Worm (Caenorhabditis elegans) whole organism, L2 larva: ENCODE data around the gene fkh-7.
A peak's percentile ranks its signal among the peaks of the same experiment; 100 is the strongest.

ENCODE experiments used
- C34F6.9 ChIP-seq: fragments of 150-350 bp; optimal IDR thresholded peaks from 2 replicates; lab custom pipeline; 2014; ENCODE audit warnings: missing biosample characterization, missing genetic modification characterization
- F13H6.1 ChIP-seq: sonication (generic microtip); optimal IDR thresholded peaks from 2 replicates; lab custom pipeline; 2016; ENCODE audit warnings: missing genetic modification characterization, missing compliant biosample characterization
- R02D3.7 ChIP-seq: fragments of 150-350 bp; optimal IDR thresholded peaks from 2 replicates; lab custom pipeline; 2014; ENCODE audit warnings: missing biosample characterization, missing genetic modification characterization
- Y55F3AM.14 ChIP-seq: fragments of 200-800 bp; sonication (Bioruptor generic); optimal IDR thresholded peaks from 2 replicates; lab custom pipeline; 2018; ENCODE audit warnings: mild to moderate bottlenecking, missing genetic modification characterization, missing compliant biosample characterization
- ZK546.5 ChIP-seq: sonication (generic microtip); optimal IDR thresholded peaks from 2 replicates; lab custom pipeline; 2017; ENCODE audit warnings: missing biosample characterization, missing genetic modification characterization
- alr-1 ChIP-seq: fragments of 150-350 bp; optimal IDR thresholded peaks from 2 replicates; lab custom pipeline; 2014; ENCODE audit warnings: missing biosample characterization, missing genetic modification characterization
- aly-2 ChIP-seq: fragments of 150-350 bp; optimal IDR thresholded peaks from 2 replicates; lab custom pipeline; 2014; ENCODE audit warnings: missing biosample characterization, missing genetic modification characterization
- ama-1 ChIP-seq: fragments of 150-350 bp; optimal IDR thresholded peaks from 2 replicates; lab custom pipeline; 2018; ENCODE audit warnings: inconsistent platforms
- blmp-1 ChIP-seq: sonication (generic microtip); optimal IDR thresholded peaks from 2 replicates; lab custom pipeline; 2017; ENCODE audit warnings: missing genetic modification characterization, mild to moderate bottlenecking, missing compliant biosample characterization, antibody characterized with exemption, moderate library complexity; ENCODE audit not compliant: insufficient read depth
- ceh-16 ChIP-seq: fragments of 150-350 bp; optimal IDR thresholded peaks from 2 replicates; lab custom pipeline; 2014; ENCODE audit warnings: missing biosample characterization, missing genetic modification characterization
- ceh-82 ChIP-seq: fragments of 150-350 bp; optimal IDR thresholded peaks from 2 replicates; lab custom pipeline; 2014; ENCODE audit warnings: missing biosample characterization, missing genetic modification characterization
- crh-2 ChIP-seq: sonication (generic microtip); optimal IDR thresholded peaks from 2 replicates; lab custom pipeline; 2017; ENCODE audit warnings: missing biosample characterization, missing genetic modification characterization
- dmd-4 ChIP-seq: sonication (generic microtip); optimal IDR thresholded peaks from 2 replicates; lab custom pipeline; 2017; ENCODE audit warnings: missing biosample characterization, missing genetic modification characterization
- egl-27 ChIP-seq: sonication (generic microtip); optimal IDR thresholded peaks from 3 replicates; lab custom pipeline; 2017; ENCODE audit warnings: missing biosample characterization, missing genetic modification reagents, missing genetic modification characterization
- elt-1 ChIP-seq: fragments of 150-350 bp; optimal IDR thresholded peaks from 2 replicates; lab custom pipeline; 2014; ENCODE audit warnings: missing biosample characterization, missing genetic modification characterization
- elt-3 ChIP-seq: sonication (generic microtip); optimal IDR thresholded peaks from 2 replicates; lab custom pipeline; 2017; ENCODE audit warnings: missing biosample characterization, missing genetic modification characterization
- fos-1 ChIP-seq: fragments of 150-350 bp; optimal IDR thresholded peaks from 2 replicates; lab custom pipeline; 2014; ENCODE audit warnings: missing biosample characterization, missing genetic modification characterization
- gmeb-1 ChIP-seq: fragments of 150-350 bp; optimal IDR thresholded peaks from 2 replicates; lab custom pipeline; 2014; ENCODE audit warnings: missing biosample characterization, missing genetic modification characterization
- lin-11 ChIP-seq: fragments of 150-350 bp; sonication (generic microtip); optimal IDR thresholded peaks from 2 replicates; lab custom pipeline; 2014; ENCODE audit warnings: missing biosample characterization, missing genetic modification characterization, inconsistent platforms, mixed read lengths
- lin-13 ChIP-seq: fragments of 150-350 bp; optimal IDR thresholded peaks from 2 replicates; lab custom pipeline; 2014; ENCODE audit warnings: missing biosample characterization, missing genetic modification reagents, missing genetic modification characterization
- lin-39 ChIP-seq: fragments of 150-350 bp; optimal IDR thresholded peaks from 2 replicates; lab custom pipeline; 2014; ENCODE audit warnings: missing biosample characterization, missing genetic modification reagents, missing genetic modification characterization
- lsy-2 ChIP-seq, 2 experiments: fragments of 150-350 bp in 1 of 2; sonication (generic microtip) in 1 of 2; optimal IDR thresholded peaks; 2 replicates each; lab custom pipeline; 2014 to 2017; ENCODE audit warnings: missing biosample characterization in 2 of 2, missing genetic modification characterization in 2 of 2
- mab-5 ChIP-seq: fragments of 150-350 bp; optimal IDR thresholded peaks from 2 replicates; lab custom pipeline; 2014; ENCODE audit warnings: missing biosample characterization, missing genetic modification characterization
- mbf-1 ChIP-seq: sonication (generic microtip); optimal IDR thresholded peaks from 2 replicates; lab custom pipeline; 2017; ENCODE audit warnings: missing biosample characterization, missing genetic modification characterization
- mdl-1 ChIP-seq, 2 experiments: fragments of 150-350 bp in 1 of 2; sonication (generic microtip) in 1 of 2; optimal IDR thresholded peaks; 2 replicates each; lab custom pipeline; 2017; ENCODE audit warnings: missing biosample characterization in 2 of 2, missing genetic modification characterization in 2 of 2
- nhr-10 ChIP-seq: sonication (generic microtip); optimal IDR thresholded peaks from 2 replicates; lab custom pipeline; 2017; ENCODE audit warnings: missing biosample characterization, missing genetic modification characterization
- nhr-11 ChIP-seq: fragments of 150-350 bp; optimal IDR thresholded peaks from 2 replicates; lab custom pipeline; 2014; ENCODE audit warnings: missing biosample characterization, missing genetic modification characterization
- nhr-12 ChIP-seq: fragments of 150-350 bp; optimal IDR thresholded peaks from 2 replicates; lab custom pipeline; 2014; ENCODE audit warnings: missing biosample characterization, missing genetic modification characterization
- nhr-129 ChIP-seq: fragments of 150-350 bp; optimal IDR thresholded peaks from 2 replicates; lab custom pipeline; 2014; ENCODE audit warnings: missing biosample characterization, missing genetic modification characterization
- nhr-21 ChIP-seq: fragments of 150-350 bp; optimal IDR thresholded peaks from 2 replicates; lab custom pipeline; 2014; ENCODE audit warnings: missing biosample characterization, missing genetic modification characterization
- nhr-23 ChIP-seq: fragments of 150-350 bp; optimal IDR thresholded peaks from 2 replicates; lab custom pipeline; 2014; ENCODE audit warnings: missing biosample characterization, missing genetic modification reagents, missing genetic modification characterization
- nhr-237 ChIP-seq: fragments of 150-350 bp; optimal IDR thresholded peaks from 2 replicates; lab custom pipeline; 2014; ENCODE audit warnings: missing biosample characterization, missing genetic modification characterization
- nhr-25 ChIP-seq: fragments of 150-350 bp; sonication (generic microtip); optimal IDR thresholded peaks from 3 replicates; lab custom pipeline; 2014; ENCODE audit warnings: missing biosample characterization, missing genetic modification characterization
- nhr-6 ChIP-seq: fragments of 150-350 bp; optimal IDR thresholded peaks from 2 replicates; lab custom pipeline; 2014; ENCODE audit warnings: missing biosample characterization, missing genetic modification characterization
- nhr-77 ChIP-seq: fragments of 150-350 bp; optimal IDR thresholded peaks from 2 replicates; lab custom pipeline; 2014; ENCODE audit warnings: missing biosample characterization, missing genetic modification characterization
- peb-1 ChIP-seq: fragments of 150-350 bp; optimal IDR thresholded peaks from 2 replicates; lab custom pipeline; 2014; ENCODE audit warnings: missing biosample characterization, missing genetic modification characterization
- sem-4 ChIP-seq: fragments of 150-350 bp; optimal IDR thresholded peaks from 2 replicates; lab custom pipeline; 2014; ENCODE audit warnings: missing biosample characterization, missing genetic modification reagents, missing genetic modification characterization
- skn-1 ChIP-seq: sonication (generic microtip); optimal IDR thresholded peaks from 2 replicates; lab custom pipeline; 2017; ENCODE audit warnings: missing biosample characterization, missing genetic modification characterization
- sma-3 ChIP-seq: sonication (generic microtip); optimal IDR thresholded peaks from 2 replicates; lab custom pipeline; 2016; ENCODE audit warnings: missing genetic modification reagents, missing genetic modification characterization, missing compliant biosample characterization
- sma-9 ChIP-seq, 2 experiments: fragments of 150-350 bp in 1 of 2; sonication (generic microtip) in 1 of 2; optimal IDR thresholded peaks; 2 replicates each; lab custom pipeline; 2014 to 2016; ENCODE audit warnings: missing genetic modification characterization in 2 of 2, mild to moderate bottlenecking in 1 of 2, missing biosample characterization in 1 of 2, missing compliant biosample characterization in 1 of 2, missing genetic modification reagents in 1 of 2, moderate library complexity in 1 of 2
- snpc-4 ChIP-seq: fragments of 150-350 bp; optimal IDR thresholded peaks from 2 replicates; lab custom pipeline; 2014; ENCODE audit warnings: missing biosample characterization, missing genetic modification characterization
- unc-39 ChIP-seq: fragments of 150-350 bp; optimal IDR thresholded peaks from 2 replicates; lab custom pipeline; 2014; ENCODE audit warnings: missing biosample characterization, missing genetic modification characterization
- unc-55 ChIP-seq: fragments of 150-350 bp; sonication (generic microtip); optimal IDR thresholded peaks from 3 replicates; lab custom pipeline; 2014; ENCODE audit warnings: missing biosample characterization, missing genetic modification reagents, missing genetic modification characterization
- unc-62 ChIP-seq: fragments of 150-350 bp; optimal IDR thresholded peaks from 2 replicates; lab custom pipeline; 2014; ENCODE audit warnings: missing biosample characterization, missing genetic modification reagents, missing genetic modification characterization
- zag-1 ChIP-seq: fragments of 150-350 bp; optimal IDR thresholded peaks from 2 replicates; lab custom pipeline; 2014; ENCODE audit warnings: missing biosample characterization, missing genetic modification characterization
- ztf-1 ChIP-seq: fragments of 200-800 bp; sonication (Bioruptor generic); conservative IDR thresholded peaks from 2 replicates; pipeline ENCODE4 v1.3.6; 2022; ENCODE audit warnings: missing genetic modification characterization, missing compliant biosample characterization
- ztf-11 ChIP-seq: sonication (generic microtip); optimal IDR thresholded peaks from 2 replicates; lab custom pipeline; 2017; ENCODE audit warnings: missing biosample characterization, missing genetic modification characterization
- ztf-4 ChIP-seq: fragments of 150-350 bp; optimal IDR thresholded peaks from 2 replicates; lab custom pipeline; 2014; ENCODE audit warnings: missing biosample characterization, missing genetic modification characterization

Gene fkh-7

DNA sequence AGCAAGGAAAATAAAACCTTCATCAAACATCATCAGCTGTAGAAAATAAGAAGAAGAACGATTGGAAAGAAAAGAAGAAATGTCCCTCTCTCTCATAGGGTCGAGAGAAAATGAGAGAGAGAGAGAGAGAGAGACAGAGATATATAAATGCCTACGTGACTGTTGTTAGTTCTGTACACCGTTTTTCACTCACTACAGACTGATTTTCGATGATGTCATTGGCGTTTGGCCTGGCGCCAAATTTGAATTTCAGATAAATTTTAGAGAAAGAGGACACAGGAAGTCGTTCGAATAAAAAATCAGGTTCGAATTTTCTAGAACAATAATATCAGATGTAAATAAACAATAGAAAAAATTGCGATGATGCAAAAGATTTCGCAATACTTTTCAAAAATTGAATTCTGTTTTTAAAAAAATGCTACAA is 71.5 kb downstream of the fkh-7 start (continued):
- peak in 1 of 2 experiments; percentile 73 for TF ChIP-seq lsy-2 (tag; optimal IDR thresholded peaks at IDR 0.05; lab: Kevin White, UChicago)
- no peak for TF ChIP-seq elt-1 (tag; lab: Kevin White, UChicago)
- no peak for TF ChIP-seq unc-55 (GFP tag; lab: Kevin White, UChicago)
- peak; percentile 56 for TF ChIP-seq F13H6.1 (tag; lab: Kevin White, UChicago)
- no peak for TF ChIP-seq unc-39
- TF ChIP-seq nhr-11 (tag; lab: Kevin White, UChicago), result no peak
- TF ChIP-seq C34F6.9 (tag; lab: Kevin White, UChicago), result peak; percentile 73
- TF ChIP-seq nhr-10 (tag; lab: Kevin White, UChicago), result no peak
- peak; percentile 77 for TF ChIP-seq crh-2
- peak; percentile 72 for TF ChIP-seq nhr-21 (tag; lab: Kevin White, UChicago)

DNA sequence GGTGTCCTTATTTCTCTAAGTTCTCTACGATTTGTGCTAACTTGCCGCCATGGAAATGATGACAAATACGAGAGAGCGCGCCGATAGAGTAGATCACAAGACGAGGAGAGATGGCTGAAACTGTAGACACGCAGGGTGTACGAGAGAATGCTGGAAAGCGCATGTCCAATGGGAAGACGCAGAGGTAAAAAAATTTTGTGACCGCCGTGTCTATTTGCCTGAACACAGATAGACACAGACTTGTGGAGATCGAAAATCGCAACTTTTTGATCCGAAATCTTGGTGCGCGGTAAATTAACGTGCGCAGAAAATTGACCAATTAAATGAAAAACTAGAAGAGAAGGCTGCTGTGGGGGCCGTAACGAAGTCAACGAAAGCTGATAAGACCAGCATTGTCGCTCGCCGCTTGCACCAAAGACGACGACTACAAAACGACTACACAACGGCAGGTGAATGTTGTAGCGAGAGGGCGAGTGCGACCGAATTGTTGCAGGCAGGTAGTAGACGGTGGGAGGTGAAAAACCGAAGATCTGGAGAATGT is 72.7 kb downstream of the fkh-7 start:
- TF ChIP-seq C34F6.9 (tag; lab: Kevin White, UChicago) (peak; percentile 76), nhr-129 (tag; lab: Kevin White, UChicago) (peak; percentile 90), lin-13 (GFP tag; lab: Kevin White, UChicago) (peak; percentile 66), aly-2 (tag; lab: Kevin White, UChicago) (no peak), sem-4 (tag; lab: Kevin White, UChicago) (peak; percentile 78), ztf-1 (GFP tag; lab: Robert Waterston, UW) (no peak), nhr-6 (tag; lab: Kevin White, UChicago) (peak; percentile 83), unc-55 (GFP tag; lab: Kevin White, UChicago) (peak; percentile 46), lin-39 (no peak), blmp-1 (tag; lab: Kevin White, UChicago) (peak; percentile 59), sma-3 (GFP tag; lab: Kevin White, UChicago) (peak; percentile 90), nhr-12 (tag; lab: Kevin White, UChicago) (no peak), unc-62 (GFP tag; lab: Kevin White, UChicago) (no peak), zag-1 (tag; lab: Kevin White, UChicago) (peak; percentile 49), nhr-11 (tag; lab: Kevin White, UChicago) (no peak), lsy-2 (tag; optimal IDR thresholded peaks at IDR 0.05; lab: Kevin White, UChicago) (peak; percentile 30 to 74), nhr-21 (tag; lab: Kevin White, UChicago) (peak; percentile 94), R02D3.7 (tag; lab: Kevin White, UChicago) (no peak), nhr-25 (tag; lab: Kevin White, UChicago) (peak; percentile 89), sma-9 (GFP tag; optimal IDR thresholded peaks at IDR 0.05; lab: Kevin White, UChicago) (peak; percentile 92), sma-9 (tag; optimal IDR thresholded peaks at IDR 0.05; lab: Kevin White, UChicago) (peak; percentile 70), mbf-1 (tag; lab: Kevin White, UChicago) (no peak), dmd-4 (no peak), elt-1 (tag; lab: Kevin White, UChicago) (no peak), ZK546.5 (tag; lab: Kevin White, UChicago) (no peak), F13H6.1 (tag; lab: Kevin White, UChicago) (peak; percentile 93), unc-39 (no peak), mab-5 (no peak), nhr-237 (tag; lab: Kevin White, UChicago) (no peak), gmeb-1 (tag; lab: Kevin White, UChicago) (peak; percentile 60), ztf-4 (peak; percentile 17), egl-27 (tag; lab: Kevin White, UChicago) (peak; percentile 84), nhr-23 (tag; lab: Kevin White, UChicago) (no peak), peb-1 (no peak), ztf-11 (tag; lab: Kevin White, UChicago) (no peak), crh-2 (peak; percentile 54), lin-11 (tag; lab: Kevin White, UChicago) (peak; percentile 33), ama-1 (lab: Kevin White, UChicago) (no peak), skn-1 (tag; lab: Kevin White, UChicago) (peak; percentile 100), ceh-16 (no peak), Y55F3AM.14 (GFP tag; lab: Kevin White, UChicago) (peak; percentile 35), mdl-1 (tag; optimal IDR thresholded peaks at IDR 0.05; lab: Kevin White, UChicago) (peak; percentile 58 to 71), ceh-82 (tag; lab: Kevin White, UChicago) (peak; percentile 20), alr-1 (tag; lab: Kevin White, UChicago) (no peak), fos-1 (tag; lab: Kevin White, UChicago) (peak; percentile 56), elt-3 (tag; lab: Kevin White, UChicago) (no peak), snpc-4 (tag; lab: Kevin White, UChicago) (no peak), nhr-10 (tag; lab: Kevin White, UChicago) (no peak), nhr-77 (tag; lab: Kevin White, UChicago) (no peak)
